Fruit fly (Drosophila melanogaster): Measurements from ENCODE around the gene SNF4Agamma.

DNA sequence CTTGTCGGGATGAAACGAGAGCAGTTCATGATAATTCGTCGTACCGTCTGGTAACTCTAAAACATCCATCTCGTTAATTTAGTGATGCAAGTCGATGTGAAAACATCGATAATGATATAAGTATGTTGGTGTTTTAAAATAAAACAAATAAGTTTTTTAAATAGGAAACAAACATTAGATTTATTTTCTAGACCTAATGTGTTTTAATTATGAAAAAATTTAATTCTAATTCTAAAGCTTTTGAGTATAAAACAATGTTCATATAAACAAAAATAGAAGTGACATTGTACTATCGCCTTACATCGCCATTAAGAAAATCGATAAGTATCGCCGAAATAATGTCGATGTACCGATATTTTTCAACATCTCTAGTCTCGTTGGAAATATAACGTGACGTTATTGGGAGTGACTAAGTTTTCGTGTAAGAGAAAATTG is 29.5 kb upstream of the SNF4Agamma start, which contains the start of gene Rab11:
- TF ChIP-seq vri (GFP tag; optimal IDR thresholded peaks at IDR 0.05), result no peak
- TF ChIP-seq OdsH (GFP tag; optimal IDR thresholded peaks at IDR 0.05), result peak; percentile 52
- TF ChIP-seq CG15336 (GFP tag; IDR thresholded peaks at IDR 0.05), result no peak
- peak; percentile 45 for TF ChIP-seq lz (GFP tag; optimal IDR thresholded peaks at IDR 0.05)
- no peak for TF ChIP-seq CG10669 (GFP tag; optimal IDR thresholded peaks at IDR 0.05)
- peak; percentile 39 for TF ChIP-seq Sox14 (GFP tag; optimal IDR thresholded peaks at IDR 0.05)
- TF ChIP-seq Ets21C (GFP tag; optimal IDR thresholded peaks at IDR 0.05), result no peak
- no peak for TF ChIP-seq Lpt (GFP tag; optimal IDR thresholded peaks at IDR 0.05)
- TF ChIP-seq CG4318 (GFP tag; optimal IDR thresholded peaks at IDR 0.05), result no peak
- no peak for TF ChIP-seq CG8319 (GFP tag; optimal IDR thresholded peaks at IDR 0.05)
- no peak for TF ChIP-seq CG1621 (tag; optimal IDR thresholded peaks at IDR 0.05)
- no peak for TF ChIP-seq CG11902 (GFP tag; optimal IDR thresholded peaks at IDR 0.05)
